Fruit fly (Drosophila melanogaster): ENCODE measurements around the gene anchor.
A peak's percentile ranks its signal among the peaks of the same experiment; 100 is the strongest.

Gene anchor

DNA sequence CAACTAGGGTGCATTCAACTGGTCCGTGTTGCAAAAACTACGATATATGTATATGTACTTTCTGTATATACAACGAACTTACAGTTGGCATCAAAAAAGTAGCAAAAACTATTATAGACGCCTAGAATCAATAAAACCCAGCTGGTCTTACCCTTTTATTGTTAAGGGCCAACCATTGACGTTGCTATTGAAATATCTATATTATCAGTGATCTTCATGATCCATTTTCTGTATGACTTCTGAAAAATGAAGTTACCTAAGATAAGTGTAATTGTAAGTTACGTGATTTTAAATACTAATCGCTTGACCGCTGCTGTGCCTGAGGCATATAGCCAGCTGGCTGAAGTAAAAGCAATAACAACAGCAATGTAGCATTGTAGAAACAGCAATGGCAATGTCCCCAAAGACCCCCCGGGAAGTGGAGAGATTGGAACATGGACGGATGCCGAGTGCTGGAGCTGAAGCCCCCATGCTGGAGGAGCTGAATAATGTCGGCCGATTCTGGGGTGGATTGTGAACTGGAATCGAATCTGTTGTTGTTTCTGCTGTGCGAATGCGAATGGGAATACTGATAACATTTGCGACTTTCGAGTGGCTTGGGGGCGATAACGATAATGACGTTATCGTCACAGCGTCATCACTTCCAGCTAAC is 36.2 kb downstream of the anchor start:
- TF ChIP-seq dsf (GFP tag; optimal IDR thresholded peaks at IDR 0.05; ENCODE audit: borderline replicate concordance) (no peak), Sp1 (GFP tag; optimal IDR thresholded peaks at IDR 0.05) (peak; percentile 51), woc (GFP tag; optimal IDR thresholded peaks at IDR 0.05) (peak; percentile 24), usp (GFP tag; optimal IDR thresholded peaks at IDR 0.05) (no peak), Jra (GFP tag; optimal IDR thresholded peaks at IDR 0.05) (peak; percentile 11), foxo (GFP tag; optimal IDR thresholded peaks at IDR 0.05) (peak in 1 of 2 experiments; percentile 34), Hnf4 (GFP tag; optimal IDR thresholded peaks at IDR 0.05) (no peak), br (GFP tag; optimal IDR thresholded peaks at IDR 0.05) (peak; percentile 34), rgr (GFP tag; optimal IDR thresholded peaks at IDR 0.05) (peak; percentile 42), HLH106 (tag; optimal IDR thresholded peaks at IDR 0.05) (peak; percentile 52), CG9705 (GFP tag; optimal IDR thresholded peaks at IDR 0.05) (no peak), sv (GFP tag; optimal IDR thresholded peaks at IDR 0.05) (no peak), sage (GFP tag; optimal IDR thresholded peaks at IDR 0.05) (no peak), ey (GFP tag; optimal IDR thresholded peaks at IDR 0.05) (peak; percentile 51), OdsH (GFP tag; optimal IDR thresholded peaks at IDR 0.05) (peak; percentile 22), Rel (GFP tag; optimal IDR thresholded peaks at IDR 0.05) (no peak), Rel (tag; optimal IDR thresholded peaks at IDR 0.05) (peak; percentile 31), fru (GFP tag; optimal IDR thresholded peaks at IDR 0.05) (peak; percentile 45), Hr83 (GFP tag; optimal IDR thresholded peaks at IDR 0.05; ENCODE audit: poor library complexity, severe bottlenecking) (no peak), brk (GFP tag; optimal IDR thresholded peaks at IDR 0.05) (peak; percentile 1), h (GFP tag; optimal IDR thresholded peaks at IDR 0.05) (peak; percentile 39), Mio (GFP tag; optimal IDR thresholded peaks at IDR 0.05) (no peak), N (GFP tag; optimal IDR thresholded peaks at IDR 0.05) (no peak)

DNA sequence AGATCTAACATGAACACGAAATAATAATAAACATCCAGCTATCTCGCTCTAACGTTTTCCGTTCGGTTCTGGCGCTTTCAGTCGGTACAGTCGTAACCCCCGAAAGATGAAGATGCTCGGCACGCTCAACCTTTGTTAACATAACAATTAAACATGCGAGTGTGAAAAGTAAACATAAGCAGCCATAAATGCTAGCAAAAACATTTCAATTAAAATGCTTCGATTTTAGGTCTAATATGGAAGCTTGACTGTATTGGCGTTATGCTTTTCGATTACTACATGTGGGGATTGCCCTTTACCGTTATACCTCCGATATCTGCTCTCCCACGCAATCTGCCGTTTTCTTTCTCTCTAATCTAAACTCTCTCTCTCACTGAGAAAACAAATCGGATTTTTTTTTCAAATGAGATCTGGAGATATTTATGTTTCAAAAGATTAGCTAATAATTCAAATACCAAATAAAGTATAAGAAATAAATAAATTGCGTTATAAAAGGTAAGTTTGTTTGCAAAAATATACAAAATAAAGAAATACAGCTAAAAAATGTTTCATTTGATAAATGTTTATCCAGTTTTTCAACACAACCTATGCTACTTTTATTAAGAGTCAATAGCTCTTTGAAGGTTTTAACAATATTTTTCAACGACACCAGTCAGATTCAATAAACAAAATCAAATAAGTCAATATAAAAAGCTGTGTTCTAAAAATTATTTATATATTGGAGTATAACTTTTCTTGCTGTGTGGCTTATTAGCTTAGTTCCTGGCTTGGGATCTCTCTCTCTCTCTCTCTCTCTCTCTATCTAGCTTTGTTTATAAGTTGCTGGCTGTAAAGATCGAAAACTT is 37.0 kb downstream of the anchor start:
- no peak for TF ChIP-seq N (GFP tag; optimal IDR thresholded peaks at IDR 0.05)
- no peak for TF ChIP-seq dsf (GFP tag; optimal IDR thresholded peaks at IDR 0.05; ENCODE audit: borderline replicate concordance)
- peak; percentile 74 for TF ChIP-seq Hnf4 (GFP tag; optimal IDR thresholded peaks at IDR 0.05)
- TF ChIP-seq pan (optimal IDR thresholded peaks at IDR 0.05), result no peak
- TF ChIP-seq dmrt93B (GFP tag; optimal IDR thresholded peaks at IDR 0.05), result peak; percentile 26
- TF ChIP-seq Myc (optimal IDR thresholded peaks at IDR 0.05), result no peak
- TF ChIP-seq ey (GFP tag; optimal IDR thresholded peaks at IDR 0.05), result peak; percentile 88
- no peak for TF ChIP-seq jim (GFP tag; optimal IDR thresholded peaks at IDR 0.05)
- no peak for TF ChIP-seq GATAd (GFP tag; optimal IDR thresholded peaks at IDR 0.05)
- TF ChIP-seq CG32264 (GFP tag; optimal IDR thresholded peaks at IDR 0.05), result peak; percentile 56
- TF ChIP-seq foxo (GFP tag; optimal IDR thresholded peaks at IDR 0.05), result peak; percentile 71 to 86
- no peak for TF ChIP-seq CrebA (GFP tag; optimal IDR thresholded peaks at IDR 0.05; ENCODE audit: borderline replicate concordance)
- TF ChIP-seq HLH106 (tag; optimal IDR thresholded peaks at IDR 0.05), result peak; percentile 58
- TF ChIP-seq Rel (GFP tag; optimal IDR thresholded peaks at IDR 0.05), result no peak
- peak; percentile 44 for TF ChIP-seq Rel (tag; optimal IDR thresholded peaks at IDR 0.05)
- peak; percentile 73 for TF ChIP-seq fru (GFP tag; optimal IDR thresholded peaks at IDR 0.05)
- TF ChIP-seq CG9705 (GFP tag; optimal IDR thresholded peaks at IDR 0.05), result no peak
- TF ChIP-seq Dfd (GFP tag; optimal IDR thresholded peaks at IDR 0.05), result no peak
- TF ChIP-seq Abd-B (GFP tag; optimal IDR thresholded peaks at IDR 0.05), result no peak
- TF ChIP-seq Dif (GFP tag; optimal IDR thresholded peaks at IDR 0.05; ENCODE audit: partially characterized antibody), result no peak
- peak; percentile 42 for TF ChIP-seq psq (GFP tag; optimal IDR thresholded peaks at IDR 0.05)
- TF ChIP-seq usp (GFP tag; optimal IDR thresholded peaks at IDR 0.05), result no peak
- no peak for TF ChIP-seq lola (GFP tag; optimal IDR thresholded peaks at IDR 0.05)
- peak; percentile 39 for TF ChIP-seq Vsx2 (GFP tag; optimal IDR thresholded peaks at IDR 0.05; ENCODE audit: partially characterized antibody)
- TF ChIP-seq Jra (GFP tag; optimal IDR thresholded peaks at IDR 0.05), result no peak
- TF ChIP-seq woc (GFP tag; optimal IDR thresholded peaks at IDR 0.05), result peak; percentile 8
- peak; percentile 34 for TF ChIP-seq Mio (GFP tag; optimal IDR thresholded peaks at IDR 0.05)
- peak; percentile 24 for TF ChIP-seq Sp1 (GFP tag; optimal IDR thresholded peaks at IDR 0.05)
- TF ChIP-seq h (GFP tag; optimal IDR thresholded peaks at IDR 0.05), result peak; percentile 81
- peak; percentile 83 for TF ChIP-seq rgr (GFP tag; optimal IDR thresholded peaks at IDR 0.05)
- peak; percentile 66 for TF ChIP-seq tai (GFP tag; optimal IDR thresholded peaks at IDR 0.05)
- no peak for TF ChIP-seq dl (GFP tag; optimal IDR thresholded peaks at IDR 0.05; ENCODE audit: insufficient read depth in 1 of 2, partially characterized antibody in 2 of 2)
- peak; percentile 77 for TF ChIP-seq br (GFP tag; optimal IDR thresholded peaks at IDR 0.05)
- no peak for TF ChIP-seq brk (GFP tag; optimal IDR thresholded peaks at IDR 0.05)
- TF ChIP-seq sage (GFP tag; optimal IDR thresholded peaks at IDR 0.05), result no peak
- TF ChIP-seq Hr83 (GFP tag; optimal IDR thresholded peaks at IDR 0.05; ENCODE audit: poor library complexity, severe bottlenecking), result no peak
- TF ChIP-seq sv (GFP tag; optimal IDR thresholded peaks at IDR 0.05), result peak; percentile 88
- peak; percentile 79 for TF ChIP-seq OdsH (GFP tag; optimal IDR thresholded peaks at IDR 0.05)
- TF ChIP-seq Hr78 (GFP tag; optimal IDR thresholded peaks at IDR 0.05), result no peak
